Worm (Caenorhabditis elegans) whole organism, mixed stage, embryonic: ENCODE data around the gene Y32H12A.8.

Experiments
- M03D4.4 ChIP-seq: sonication (generic microtip); optimal IDR thresholded peaks from 2 replicates; lab custom pipeline; 2017; ENCODE audit warnings: mild to moderate bottlenecking, missing genetic modification characterization, missing compliant biosample characterization
- bed-3 ChIP-seq: fragments of 200-800 bp; sonication (Bioruptor generic); optimal IDR thresholded peaks from 3 replicates; lab custom pipeline; 2018; ENCODE audit warnings: mild to moderate bottlenecking, missing genetic modification characterization, moderate library complexity, missing compliant biosample characterization
- blmp-1 ChIP-seq: fragments of 150-350 bp; optimal IDR thresholded peaks from 2 replicates; lab custom pipeline; 2014; ENCODE audit warnings: missing biosample characterization, missing genetic modification characterization
- ceh-39 ChIP-seq: fragments of 150-350 bp; optimal IDR thresholded peaks from 2 replicates; lab custom pipeline; 2014; ENCODE audit warnings: missing biosample characterization, missing genetic modification characterization
- ceh-83 ChIP-seq: fragments of 200-800 bp; sonication (Bioruptor generic); optimal IDR thresholded peaks from 2 replicates; lab custom pipeline; 2018; ENCODE audit warnings: mild to moderate bottlenecking, missing genetic modification characterization, missing compliant biosample characterization
- cnd-1 ChIP-seq: fragments of 200-800 bp; sonication (Bioruptor generic); optimal IDR thresholded peaks from 2 replicates; lab custom pipeline; 2018; ENCODE audit warnings: mild to moderate bottlenecking, missing genetic modification characterization, missing compliant biosample characterization
- drap-1 ChIP-seq: fragments of 200-800 bp; sonication (Bioruptor generic); optimal IDR thresholded peaks from 3 replicates; lab custom pipeline; 2018; ENCODE audit warnings: mild to moderate bottlenecking, missing genetic modification characterization, missing compliant biosample characterization
- elt-1 ChIP-seq: sonication (generic microtip); optimal IDR thresholded peaks from 2 replicates; lab custom pipeline; 2017; ENCODE audit warnings: missing genetic modification characterization, mild to moderate bottlenecking, missing compliant biosample characterization, antibody characterized with exemption, moderate library complexity, borderline replicate concordance; ENCODE audit not compliant: insufficient read depth
- elt-3 ChIP-seq: fragments of 150-350 bp; optimal IDR thresholded peaks from 2 replicates; lab custom pipeline; 2014; ENCODE audit warnings: missing biosample characterization, missing genetic modification characterization
- flh-1 ChIP-seq: fragments of 200-800 bp; sonication (Bioruptor generic); optimal IDR thresholded peaks from 2 replicates; lab custom pipeline; 2018; ENCODE audit warnings: mild to moderate bottlenecking, missing genetic modification characterization, moderate library complexity, missing compliant biosample characterization
- ham-2 ChIP-seq: fragments of 200-800 bp; sonication (Bioruptor generic); optimal IDR thresholded peaks from 2 replicates; lab custom pipeline; 2018; ENCODE audit warnings: mild to moderate bottlenecking, missing genetic modification characterization, missing compliant biosample characterization
- lin-13 ChIP-seq: fragments of 150-350 bp; optimal IDR thresholded peaks from 2 replicates; lab custom pipeline; 2014; ENCODE audit warnings: missing biosample characterization, missing genetic modification characterization
- lin-32 ChIP-seq: fragments of 200-800 bp; sonication (Bioruptor generic); optimal IDR thresholded peaks from 2 replicates; lab custom pipeline; 2018; ENCODE audit warnings: mild to moderate bottlenecking, missing genetic modification characterization, missing compliant biosample characterization
- lsy-2 ChIP-seq: fragments of 150-350 bp; optimal IDR thresholded peaks from 2 replicates; lab custom pipeline; 2014; ENCODE audit warnings: missing biosample characterization, missing genetic modification characterization
- mab-5 ChIP-seq: fragments of 150-350 bp; optimal IDR thresholded peaks from 2 replicates; lab custom pipeline; 2014; ENCODE audit warnings: missing biosample characterization, missing genetic modification characterization
- mep-1 ChIP-seq: fragments of 150-350 bp; optimal IDR thresholded peaks from 2 replicates; lab custom pipeline; 2017; ENCODE audit warnings: missing biosample characterization, missing genetic modification reagents, missing genetic modification characterization, inconsistent platforms
- mls-2 ChIP-seq: sonication (generic microtip); optimal IDR thresholded peaks from 2 replicates; lab custom pipeline; 2016; ENCODE audit warnings: mild to moderate bottlenecking, missing genetic modification characterization, moderate library complexity, missing compliant biosample characterization
- nhr-12 ChIP-seq: fragments of 150-350 bp; optimal IDR thresholded peaks from 2 replicates; lab custom pipeline; 2014; ENCODE audit warnings: missing biosample characterization, missing genetic modification characterization
- nhr-2 ChIP-seq: fragments of 150-350 bp; optimal IDR thresholded peaks from 2 replicates; lab custom pipeline; 2014; ENCODE audit warnings: missing biosample characterization, missing genetic modification characterization
- nhr-237 ChIP-seq: fragments of 150-350 bp; optimal IDR thresholded peaks from 2 replicates; lab custom pipeline; 2014; ENCODE audit warnings: missing biosample characterization, missing genetic modification characterization
- nhr-28 ChIP-seq: fragments of 150-350 bp; optimal IDR thresholded peaks from 2 replicates; lab custom pipeline; 2014; ENCODE audit warnings: missing biosample characterization, missing genetic modification characterization
- nhr-76 ChIP-seq: sonication (generic microtip); optimal IDR thresholded peaks from 2 replicates; lab custom pipeline; 2017; ENCODE audit warnings: missing biosample characterization, missing genetic modification characterization
- pha-4 ChIP-seq: fragments of 150-350 bp; optimal IDR thresholded peaks from 2 replicates; lab custom pipeline; 2018; ENCODE audit warnings: missing biosample characterization, missing genetic modification reagents, missing genetic modification characterization
- sem-2 ChIP-seq: fragments of 200-800 bp; sonication (Bioruptor generic); optimal IDR thresholded peaks from 2 replicates; lab custom pipeline; 2018; ENCODE audit warnings: mild to moderate bottlenecking, missing genetic modification characterization, missing compliant biosample characterization
- snpc-4 ChIP-seq: fragments of 150-350 bp; optimal IDR thresholded peaks from 2 replicates; lab custom pipeline; 2014; ENCODE audit warnings: missing biosample characterization, missing genetic modification characterization
- sptf-1 ChIP-seq: sonication (generic microtip); optimal IDR thresholded peaks from 2 replicates; lab custom pipeline; 2017; ENCODE audit warnings: mild to moderate bottlenecking, missing genetic modification characterization, moderate library complexity, missing compliant biosample characterization
- tbx-8 ChIP-seq: fragments of 200-800 bp; sonication (Bioruptor generic); optimal IDR thresholded peaks from 2 replicates; lab custom pipeline; 2018; ENCODE audit warnings: mild to moderate bottlenecking, missing genetic modification characterization, moderate library complexity, missing compliant biosample characterization
- unc-39 ChIP-seq: fragments of 150-350 bp; optimal IDR thresholded peaks from 2 replicates; lab custom pipeline; 2014; ENCODE audit warnings: missing biosample characterization, missing genetic modification characterization
- zip-8 ChIP-seq: fragments of 150-350 bp; optimal IDR thresholded peaks from 2 replicates; lab custom pipeline; 2014; ENCODE audit warnings: missing biosample characterization, missing genetic modification characterization
- ztf-11 ChIP-seq: fragments of 150-350 bp; optimal IDR thresholded peaks from 2 replicates; lab custom pipeline; 2014; ENCODE audit warnings: missing biosample characterization, missing genetic modification characterization

The Y32H12A.8 gene

DNA sequence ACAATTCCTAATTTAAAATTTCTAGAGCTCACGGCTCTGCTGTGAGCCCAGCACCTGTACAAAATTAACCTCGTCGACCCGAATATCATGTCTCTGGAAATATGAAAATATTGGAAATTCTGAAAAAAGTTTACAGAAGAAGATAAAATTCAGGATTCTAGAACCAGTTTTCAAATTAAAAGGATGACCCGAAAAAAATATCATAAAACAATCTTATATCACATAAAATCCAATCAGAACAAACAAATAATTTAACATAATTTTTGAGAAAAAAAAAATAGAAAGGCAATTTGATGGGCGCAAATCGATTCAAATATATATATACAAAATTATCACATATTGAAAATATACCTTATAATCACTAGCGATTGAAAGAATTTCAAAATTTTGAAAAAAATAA is 20.5 kb downstream of the Y32H12A.8 start, which contains the start of gene Y32H12A.7:
Gene Y32H12A.7 (minus strand): TSS at position 101 of the 400 bp plus-strand sequence.
- no peak for TF ChIP-seq cnd-1 (tag; lab: Kevin White, UChicago)
- TF ChIP-seq ceh-83, result no peak
- TF ChIP-seq lsy-2 (tag; lab: Kevin White, UChicago), result no peak
- TF ChIP-seq lin-13 (tag; lab: Kevin White, UChicago), result no peak
- TF ChIP-seq M03D4.4 (tag; lab: Kevin White, UChicago), result no peak
- TF ChIP-seq mep-1 (tag; lab: Kevin White, UChicago), result no peak

- TF ChIP-seq nhr-76 (tag; lab: Kevin White, UChicago) (no peak), cnd-1 (tag; lab: Kevin White, UChicago) (no peak), lin-32 (GFP tag; lab: Kevin White, UChicago) (no peak), nhr-237 (tag; lab: Kevin White, UChicago) (no peak), bed-3 (GFP tag; lab: Kevin White, UChicago) (no peak), ztf-11 (tag; lab: Kevin White, UChicago) (no peak), lin-13 (tag; lab: Kevin White, UChicago) (no peak), ham-2 (no peak), blmp-1 (tag; lab: Kevin White, UChicago) (no peak), nhr-2 (no peak), ceh-83 (no peak), mab-5 (tag; lab: Kevin White, UChicago) (no peak), elt-1 (tag; lab: Kevin White, UChicago) (no peak), zip-8 (tag; lab: Kevin White, UChicago) (no peak), nhr-12 (tag; lab: Kevin White, UChicago) (no peak), ceh-39 (no peak), nhr-28 (tag; lab: Kevin White, UChicago) (no peak), drap-1 (GFP tag; lab: Kevin White, UChicago) (no peak), sem-2 (no peak)
These were observed 23.8 kb downstream of the Y32H12A.8 start, which contains the start of gene Y32H12A.6 for ce11 chrIII:5382073-5382472. Y32H12A.6 (minus strand) TSS chrIII:5382173.

DNA sequence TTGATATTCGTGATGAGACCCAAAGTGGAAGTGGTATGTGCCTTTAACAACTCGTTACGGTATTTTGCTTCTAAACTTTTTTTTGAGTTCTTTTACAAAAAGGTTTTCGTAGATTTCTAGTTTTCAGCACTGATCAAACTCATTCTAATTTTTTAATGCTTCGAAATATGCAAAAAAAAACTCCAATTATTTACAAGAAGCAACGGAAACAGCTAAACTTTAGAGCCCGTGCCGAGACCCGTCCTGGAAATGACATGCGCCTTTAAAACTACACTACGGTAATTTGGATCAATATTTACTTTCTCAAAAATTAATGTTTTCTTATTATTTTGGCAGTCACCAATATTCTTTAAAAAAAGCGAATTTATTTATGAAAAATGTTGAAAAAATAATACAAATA is 25.3 kb downstream of the Y32H12A.8 start:
- TF ChIP-seq lin-32 (GFP tag; lab: Kevin White, UChicago) (no peak), elt-3 (no peak), tbx-8 (GFP tag; lab: Kevin White, UChicago) (no peak), ztf-11 (tag; lab: Kevin White, UChicago) (no peak), nhr-28 (tag; lab: Kevin White, UChicago) (no peak), sem-2 (no peak), zip-8 (tag; lab: Kevin White, UChicago) (no peak), pha-4 (tag; lab: Kevin White, UChicago) (no peak), bed-3 (GFP tag; lab: Kevin White, UChicago) (no peak), unc-39 (tag; lab: Kevin White, UChicago) (no peak)

ce11 chrIII:5379879-5380331 is 25.9 kb downstream of the Y32H12A.8 start, which contains the start of gene paqr-2:
paqr-2 (minus strand) TSS chrIII:5379929.
- TF ChIP-seq lsy-2 (tag; lab: Kevin White, UChicago), result peak; percentile 31
- no peak for TF ChIP-seq nhr-2
- TF ChIP-seq, all 35 proteins: peak for 1

- no peak for TF ChIP-seq pha-4 (tag; lab: Kevin White, UChicago)
- TF ChIP-seq flh-1 (GFP tag; lab: Kevin White, UChicago), result no peak
- no peak for TF ChIP-seq mls-2 (tag; lab: Kevin White, UChicago)
- no peak for TF ChIP-seq bed-3 (GFP tag; lab: Kevin White, UChicago)
- no peak for TF ChIP-seq ceh-39
- no peak for TF ChIP-seq nhr-2
- no peak for TF ChIP-seq sptf-1 (tag; lab: Kevin White, UChicago)
- no peak for TF ChIP-seq nhr-237 (tag; lab: Kevin White, UChicago)
- TF ChIP-seq sem-2, result no peak
- TF ChIP-seq elt-3, result no peak
- TF ChIP-seq snpc-4 (tag; lab: Kevin White, UChicago), result no peak
These were observed 30.8 kb downstream of the Y32H12A.8 start for ce11 chrIII:5375001-5375532.
